Fruit fly (Drosophila melanogaster) S2 (cell line): ENCODE results near the gene CG46467.
A peak's percentile ranks its signal among the peaks of the same experiment; 100 is the strongest.

Source experiments
- CG8478 ChIP-seq: fragments of >200 bp; optimal IDR thresholded peaks from 2 replicates; lab custom pipeline; 2018
- CTCF ChIP-seq, 2 experiments: fragments of >200 bp; optimal IDR thresholded peaks; 2 replicates each; lab custom pipeline; 2018

CG46467 gene

dm6 chr3R:9933956-9934733, 59.7 kb downstream of the CG46467 start:
- no peak for TF ChIP-seq CTCF (optimal IDR thresholded peaks at IDR 0.05; lab: Kevin White, UChicago)
- TF ChIP-seq CG8478, result no peak

- no peak for TF ChIP-seq CTCF (optimal IDR thresholded peaks at IDR 0.05; lab: Kevin White, UChicago)
Observed at dm6 chr3R:9934863-9935262, 60.4 kb downstream of the CG46467 start.

DNA sequence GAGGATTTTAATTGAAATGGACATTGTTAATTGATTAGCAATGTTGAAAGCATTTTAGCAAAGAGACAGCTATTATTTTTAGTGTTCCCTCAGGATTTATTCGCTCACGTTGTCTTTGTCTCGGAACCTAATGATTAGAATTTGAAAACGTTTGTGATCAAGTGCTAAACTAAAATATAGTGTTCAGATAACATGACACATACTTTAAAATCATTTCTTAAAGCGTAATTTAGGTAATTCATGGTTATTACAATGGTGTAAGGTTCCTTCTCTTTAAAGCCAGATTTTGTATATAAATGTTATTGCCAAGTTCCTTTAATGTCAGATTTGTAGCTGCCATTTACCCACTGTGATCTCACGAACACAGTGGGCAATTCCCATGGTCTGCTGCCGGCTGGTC, 62.7 kb downstream of the CG46467 start:
- TF ChIP-seq CG8478, result no peak
- no peak for TF ChIP-seq CTCF (optimal IDR thresholded peaks at IDR 0.05; lab: Kevin White, UChicago)

- TF ChIP-seq CG8478 (no peak), CTCF (optimal IDR thresholded peaks at IDR 0.05; lab: Kevin White, UChicago) (no peak)
Observed at dm6 chr3R:9937605-9938004, 63.1 kb downstream of the CG46467 start.

DNA sequence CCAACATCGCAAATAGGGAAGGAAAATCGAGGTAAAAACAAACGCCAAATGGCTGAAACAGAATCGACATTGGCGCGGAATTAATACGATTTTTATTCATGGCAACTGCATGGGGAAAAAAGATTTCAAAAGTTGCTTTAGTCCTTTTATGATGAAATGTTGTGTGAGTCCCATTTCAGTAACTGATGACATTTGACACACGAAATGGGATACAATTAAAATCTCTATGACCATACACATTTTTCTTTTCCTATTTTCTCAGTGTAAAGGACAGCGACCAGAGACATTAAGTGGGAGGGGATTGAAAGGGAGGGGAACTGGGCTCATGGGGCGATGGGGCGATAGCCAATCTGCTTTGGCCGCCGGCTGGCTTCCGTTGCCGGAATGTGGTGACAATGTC, 64.0 kb downstream of the CG46467 start:
- no peak for TF ChIP-seq CTCF (optimal IDR thresholded peaks at IDR 0.05; lab: Kevin White, UChicago)
- TF ChIP-seq CG8478, result no peak

dm6 chr3R:9939333-9939979, 65.0 kb downstream of the CG46467 start:
- TF ChIP-seq CG8478, result no peak
- no peak for TF ChIP-seq CTCF (optimal IDR thresholded peaks at IDR 0.05; lab: Kevin White, UChicago)

- TF ChIP-seq CTCF (optimal IDR thresholded peaks at IDR 0.05; lab: Kevin White, UChicago) (no peak), CG8478 (no peak)
Observed at dm6 chr3R:9940565-9941258, 66.2 kb downstream of the CG46467 start.

DNA sequence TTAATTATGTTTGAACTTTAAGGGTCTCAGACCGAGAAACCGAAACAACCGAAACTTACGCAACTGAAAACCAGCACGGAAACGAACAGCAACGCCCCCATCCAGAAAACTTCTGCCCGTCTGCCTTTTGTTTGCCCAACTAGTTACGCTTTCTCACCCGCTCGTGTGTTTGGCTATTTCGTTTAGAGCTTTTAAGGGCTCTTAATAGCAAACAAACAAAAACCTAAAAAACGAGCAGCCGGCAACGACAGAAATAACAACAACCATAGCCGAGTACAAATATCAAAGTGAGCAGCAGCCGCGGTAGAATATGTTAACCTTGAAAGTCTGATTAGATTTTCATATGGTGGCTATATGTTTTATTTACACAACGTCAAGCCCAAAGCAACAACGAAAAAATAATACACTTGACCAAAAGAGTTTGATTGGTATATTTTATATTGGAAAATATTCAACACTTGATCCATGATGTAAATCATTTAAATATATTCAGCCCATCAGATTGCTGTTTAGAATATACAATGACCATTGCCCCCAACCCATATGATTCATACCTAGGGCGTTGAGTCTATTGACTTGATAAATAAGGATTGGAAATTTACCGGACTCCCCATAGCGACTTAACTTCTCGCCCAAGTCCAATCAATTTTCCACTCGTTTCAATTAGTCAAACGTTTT, 70.0 kb downstream of the CG46467 start:
- no peak for TF ChIP-seq CG8478

DNA sequence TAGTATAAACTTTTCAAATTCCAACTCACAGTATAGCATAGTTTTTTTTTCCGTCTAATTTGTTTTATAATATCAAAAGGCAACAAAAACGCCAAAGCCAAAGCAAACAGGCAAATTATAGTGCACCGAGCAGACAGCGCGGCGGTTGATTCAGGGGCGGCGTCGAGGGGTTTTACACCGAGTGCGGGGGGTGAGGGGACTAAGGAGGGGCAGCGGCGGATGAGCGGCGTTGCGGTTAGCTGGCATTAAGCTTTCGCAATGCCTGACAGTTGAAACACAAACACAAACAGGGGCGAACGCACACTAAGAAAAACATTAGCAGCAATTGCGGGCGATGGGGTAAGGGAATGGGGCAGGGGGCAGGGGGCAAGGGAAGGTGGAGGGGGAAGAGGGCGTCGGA, 72.0 kb downstream of the CG46467 start:
- TF ChIP-seq CTCF (optimal IDR thresholded peaks at IDR 0.05; lab: Kevin White, UChicago), result no peak
- TF ChIP-seq CG8478, result no peak

dm6 chr3R:9949903-9950302, 75.4 kb downstream of the CG46467 start:
- TF ChIP-seq CTCF (optimal IDR thresholded peaks at IDR 0.05; lab: Kevin White, UChicago) (no peak), CG8478 (no peak)

- TF ChIP-seq CG8478 (no peak), CTCF (optimal IDR thresholded peaks at IDR 0.05; lab: Kevin White, UChicago) (no peak)
Observed at dm6 chr3R:9950984-9951383, 76.5 kb downstream of the CG46467 start.

DNA sequence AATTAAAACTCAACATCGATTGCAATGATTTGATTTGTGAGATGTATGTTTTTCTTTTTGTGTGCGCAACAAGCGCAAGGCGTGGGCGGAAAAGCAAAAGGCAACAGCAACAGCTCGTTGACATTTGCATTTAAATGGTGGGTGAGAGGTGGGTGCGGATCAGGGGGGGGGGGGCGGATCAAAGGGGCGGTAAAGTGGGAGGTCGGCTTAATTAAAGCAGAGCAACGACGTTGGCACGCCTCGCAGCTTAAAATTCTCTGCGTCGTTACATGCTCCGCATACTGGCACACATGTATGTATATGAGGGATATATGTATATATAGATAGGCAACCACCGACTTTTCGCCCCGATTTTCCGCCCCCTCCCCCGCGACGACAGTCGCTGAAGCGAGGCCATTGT, 77.2 kb downstream of the CG46467 start:
- TF ChIP-seq CG8478 (no peak), CTCF (optimal IDR thresholded peaks at IDR 0.05; lab: Kevin White, UChicago) (no peak)

DNA sequence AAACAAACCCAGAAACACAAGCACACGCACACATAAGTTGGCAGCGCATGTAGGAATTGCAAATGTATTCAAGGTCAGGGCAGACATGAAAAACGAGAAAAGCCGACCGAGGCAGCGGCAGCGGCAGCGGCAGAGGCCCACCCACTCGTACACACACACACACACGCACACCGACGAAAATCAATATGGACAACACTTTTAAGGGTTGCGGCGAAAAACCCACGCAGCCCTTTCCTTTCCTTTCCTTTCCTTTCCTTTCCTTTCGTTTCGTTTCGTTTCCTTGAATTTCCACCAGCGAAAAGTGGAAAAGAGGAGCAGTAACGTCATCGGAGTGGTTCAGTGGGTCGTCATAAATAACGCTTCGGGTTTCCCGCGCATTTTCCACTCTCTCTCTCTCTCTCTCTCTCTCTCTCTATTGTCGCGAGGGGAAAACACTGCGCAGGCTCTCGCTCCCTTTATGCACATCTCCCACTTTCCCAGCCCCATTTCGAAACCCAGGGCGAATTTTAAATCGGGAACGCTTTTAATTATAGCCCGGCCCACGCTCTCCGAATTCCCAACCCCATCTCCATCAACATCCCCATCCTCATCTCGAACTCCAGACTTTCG, 78.3 kb downstream of the CG46467 start:
- TF ChIP-seq CG8478 (no peak), CTCF (optimal IDR thresholded peaks at IDR 0.05; lab: Kevin White, UChicago) (no peak)

DNA sequence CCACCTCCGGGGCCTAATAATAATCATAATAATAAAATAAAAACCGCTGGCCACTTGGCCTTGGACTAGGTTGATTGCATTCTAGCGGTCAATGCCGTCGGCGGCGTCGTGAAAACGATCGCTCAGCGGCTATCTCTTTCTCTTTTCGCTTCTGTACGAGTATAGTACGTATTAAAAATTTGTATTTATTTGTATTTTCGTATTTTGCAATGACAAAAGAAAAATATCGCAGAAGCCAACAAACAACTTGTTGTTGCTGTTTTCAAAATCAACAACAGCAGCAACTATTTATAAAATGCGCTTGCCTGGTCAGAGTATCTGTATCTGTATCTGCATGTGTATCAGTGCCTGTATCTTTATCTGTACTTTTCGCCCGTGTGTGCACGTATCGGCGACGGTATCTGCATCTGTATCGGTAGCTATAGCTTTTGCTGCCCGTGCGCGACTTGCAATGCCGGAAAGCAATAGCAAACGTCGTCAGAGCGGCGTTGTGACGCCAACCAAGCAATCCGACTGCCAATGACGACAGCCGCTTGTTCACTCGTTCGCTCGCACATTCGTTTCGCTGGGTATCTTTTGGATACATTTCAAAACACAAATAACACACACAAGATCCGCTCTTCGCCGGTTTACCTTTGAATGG, 80.3 kb downstream of the CG46467 start:
- no peak for TF ChIP-seq CG8478
- no peak for TF ChIP-seq CTCF (optimal IDR thresholded peaks at IDR 0.05; lab: Kevin White, UChicago)

- TF ChIP-seq CG8478 (no peak), CTCF (optimal IDR thresholded peaks at IDR 0.05; lab: Kevin White, UChicago) (peak; percentile 69 to 79)
Observed at dm6 chr3R:9956725-9957124, 82.2 kb downstream of the CG46467 start.
